Worm (Caenorhabditis elegans) whole organism, midembryonic: ENCODE measurements around the gene irld-33.

Experiments used
- T22C8.4 ChIP-seq: fragments of 200-800 bp; sonication (Bioruptor generic); IDR thresholded peaks from 2 replicates; pipeline ENCODE4 v1.3.6; 2022; ENCODE audit warnings: missing genetic modification characterization, missing compliant biosample characterization
- cog-1 ChIP-seq: sonication (generic microtip); optimal IDR thresholded peaks from 2 replicates; lab custom pipeline; 2016; ENCODE audit warnings: missing genetic modification characterization, missing compliant biosample characterization
- flt-1 ChIP-seq: fragments of 200-800 bp; sonication (Bioruptor generic); IDR thresholded peaks from 2 replicates; pipeline ENCODE4 v1.3.6; 2022; ENCODE audit warnings: missing genetic modification characterization, missing compliant biosample characterization
- klf-2 ChIP-seq: fragments of 200-800 bp; sonication (Bioruptor generic); conservative IDR thresholded peaks from 2 replicates; pipeline ENCODE4 v1.3.6; 2022; ENCODE audit warnings: missing genetic modification reagents, missing genetic modification characterization, missing compliant biosample characterization
- med-1 ChIP-seq: sonication (generic microtip); optimal IDR thresholded peaks from 2 replicates; lab custom pipeline; 2017; ENCODE audit warnings: missing genetic modification characterization, mild to moderate bottlenecking, missing compliant biosample characterization, antibody characterized with exemption, missing genetic modification reagents; ENCODE audit not compliant: insufficient read depth
- ref-1 ChIP-seq: fragments of 200-800 bp; sonication (Bioruptor generic); conservative IDR thresholded peaks from 2 replicates; pipeline ENCODE4 v1.3.6; 2022; ENCODE audit warnings: missing genetic modification reagents, missing genetic modification characterization, missing compliant biosample characterization
- tab-1 ChIP-seq: fragments of 200-800 bp; sonication (Bioruptor generic); IDR thresholded peaks from 2 replicates; pipeline ENCODE4 v1.3.6; 2022; ENCODE audit warnings: missing genetic modification characterization, missing compliant biosample characterization
- ztf-23 ChIP-seq: fragments of 200-800 bp; sonication (Bioruptor generic); IDR thresholded peaks from 2 replicates; pipeline ENCODE4 v1.3.6; 2022; ENCODE audit warnings: missing genetic modification reagents, missing genetic modification characterization, missing compliant biosample characterization
- ztf-29 ChIP-seq: fragments of 200-800 bp; sonication (Bioruptor generic); IDR thresholded peaks from 2 replicates; pipeline ENCODE4 v1.3.6; 2022; ENCODE audit warnings: missing genetic modification reagents, missing genetic modification characterization, missing compliant biosample characterization

irld-33 gene

ce11 chrII:1787208-1787607 lies 48.4 kb downstream of the irld-33 start:
- TF ChIP-seq ztf-29 (GFP tag; lab: Robert Waterston, UW) (no peak), ztf-23 (GFP tag; lab: Robert Waterston, UW) (no peak), T22C8.4 (GFP tag; lab: Robert Waterston, UW) (no peak), tab-1 (no peak), klf-2 (GFP tag; lab: Robert Waterston, UW) (no peak), cog-1 (tag; lab: Kevin White, UChicago) (no peak), med-1 (GFP tag; lab: Kevin White, UChicago) (no peak), ref-1 (no peak), flt-1 (GFP tag; lab: Robert Waterston, UW) (no peak)

- no peak for TF ChIP-seq ztf-23 (GFP tag; lab: Robert Waterston, UW)
- no peak for TF ChIP-seq cog-1 (tag; lab: Kevin White, UChicago)
- TF ChIP-seq med-1 (GFP tag; lab: Kevin White, UChicago), result no peak
- no peak for TF ChIP-seq ztf-29 (GFP tag; lab: Robert Waterston, UW)
- TF ChIP-seq tab-1, result no peak
- no peak for TF ChIP-seq klf-2 (GFP tag; lab: Robert Waterston, UW)
- no peak for TF ChIP-seq flt-1 (GFP tag; lab: Robert Waterston, UW)
- TF ChIP-seq T22C8.4 (GFP tag; lab: Robert Waterston, UW), result no peak
- TF ChIP-seq ref-1, result no peak
These were observed 49.2 kb downstream of the irld-33 start, which contains the start of the genes C08F1.6 and fbxb-13 for ce11 chrII:1788087-1788486. Gene C08F1.6 (minus strand): TSS chrII:1788187. Gene fbxb-13 (plus strand): TSS chrII:1788277.
